Worm (Caenorhabditis elegans) whole organism, L4/young adult: Measurements from ENCODE around the gene F40A3.2.

ENCODE experiments used
- W03F9.2 ChIP-seq: fragments of 150-350 bp; optimal IDR thresholded peaks from 2 replicates; lab custom pipeline; 2014; ENCODE audit warnings: missing biosample characterization, missing genetic modification characterization
- dao-5 ChIP-seq: sonication (generic microtip); optimal IDR thresholded peaks from 2 replicates; lab custom pipeline; 2016; ENCODE audit warnings: missing genotype, missing genetic modification characterization, moderate library complexity, missing compliant biosample characterization
- him-1 ChIP-seq: sonication (generic microtip); optimal IDR thresholded peaks from 2 replicates; lab custom pipeline; 2016; ENCODE audit warnings: missing genotype, missing genetic modification reagents, missing genetic modification characterization, missing compliant biosample characterization

F40A3.2 gene

ce11 chrV:7878411-7878964, at the start of gene F40A3.2:
F40A3.2 (plus strand) TSS chrV:7878914.
- no peak for TF ChIP-seq W03F9.2 (tag; lab: Kevin White, UChicago)
- no peak for TF ChIP-seq dao-5
- no peak for TF ChIP-seq him-1 (tag; lab: Kevin White, UChicago)

ce11 chrV:7830952-7831351, 47.8 kb upstream of the F40A3.2 start:
- no peak for TF ChIP-seq dao-5
- no peak for TF ChIP-seq him-1 (tag; lab: Kevin White, UChicago)
- no peak for TF ChIP-seq W03F9.2 (tag; lab: Kevin White, UChicago)

ce11 chrV:7836911-7837310, 41.8 kb upstream of the F40A3.2 start, which contains the start of gene txt-5:
txt-5 (minus strand) TSS chrV:7837134.
- TF ChIP-seq W03F9.2 (tag; lab: Kevin White, UChicago) (no peak), dao-5 (no peak), him-1 (tag; lab: Kevin White, UChicago) (no peak)

- TF ChIP-seq W03F9.2 (tag; lab: Kevin White, UChicago) = no peak
- no peak for TF ChIP-seq dao-5
- TF ChIP-seq him-1 (tag; lab: Kevin White, UChicago) = no peak
Measured at ce11 chrV:7837809-7838208, 40.9 kb upstream of the F40A3.2 start, which contains the start of gene ttr-33. ttr-33 (minus strand) TSS chrV:7837909.

- TF ChIP-seq dao-5 (no peak), W03F9.2 (tag; lab: Kevin White, UChicago) (no peak), him-1 (tag; lab: Kevin White, UChicago) (no peak)
Measured at ce11 chrV:7839485-7839884, 39.2 kb upstream of the F40A3.2 start, which contains the start of gene C37C3.12. C37C3.12 (minus strand) TSS chrV:7839585.

ce11 chrV:7842228-7842627, 36.5 kb upstream of the F40A3.2 start, which contains the start of gene grd-8:
grd-8 (plus strand) TSS chrV:7842528.
- TF ChIP-seq dao-5 (no peak), him-1 (tag; lab: Kevin White, UChicago) (no peak), W03F9.2 (tag; lab: Kevin White, UChicago) (no peak)

- TF ChIP-seq W03F9.2 (tag; lab: Kevin White, UChicago) (no peak), dao-5 (no peak), him-1 (tag; lab: Kevin White, UChicago) (no peak)
Measured at ce11 chrV:7847170-7847569, 31.5 kb upstream of the F40A3.2 start, which contains the start of gene memo-1. memo-1 (minus strand) TSS chrV:7847171.

- TF ChIP-seq him-1 (tag; lab: Kevin White, UChicago) = no peak
- no peak for TF ChIP-seq dao-5
- no peak for TF ChIP-seq W03F9.2 (tag; lab: Kevin White, UChicago)
Measured at ce11 chrV:7847687-7848086, 31.0 kb upstream of the F40A3.2 start.

ce11 chrV:7848251-7848650, 30.5 kb upstream of the F40A3.2 start:
- TF ChIP-seq dao-5 (no peak), W03F9.2 (tag; lab: Kevin White, UChicago) (no peak)

- TF ChIP-seq him-1 (tag; lab: Kevin White, UChicago) (no peak), W03F9.2 (tag; lab: Kevin White, UChicago) (no peak), dao-5 (no peak)
Measured at ce11 chrV:7852078-7852477, 26.6 kb upstream of the F40A3.2 start.

ce11 chrV:7853900-7854299, 24.8 kb upstream of the F40A3.2 start:
- TF ChIP-seq W03F9.2 (tag; lab: Kevin White, UChicago) (peak; percentile 59), him-1 (tag; lab: Kevin White, UChicago) (no peak)

ce11 chrV:7854603-7855002, 24.1 kb upstream of the F40A3.2 start, which contains the start of the genes C37C3.9 and C37C3.18:
C37C3.9 (minus strand) TSS chrV:7854700.
C37C3.18 (plus strand) TSS chrV:7854993.
- no peak for TF ChIP-seq dao-5
- no peak for TF ChIP-seq him-1 (tag; lab: Kevin White, UChicago)
- TF ChIP-seq W03F9.2 (tag; lab: Kevin White, UChicago) = peak; percentile 31

- TF ChIP-seq him-1 (tag; lab: Kevin White, UChicago) = no peak
- TF ChIP-seq W03F9.2 (tag; lab: Kevin White, UChicago) = no peak
- TF ChIP-seq dao-5 = no peak
Measured at ce11 chrV:7855382-7855994, 23.2 kb upstream of the F40A3.2 start, which contains the start of gene C37C3.2. C37C3.2 (plus strand) TSS chrV:7855944.

- TF ChIP-seq him-1 (tag; lab: Kevin White, UChicago) (no peak), W03F9.2 (tag; lab: Kevin White, UChicago) (no peak), dao-5 (no peak)
Measured at ce11 chrV:7856641-7857040, 22.1 kb upstream of the F40A3.2 start.
